Worm (Caenorhabditis elegans) whole organism, L1 larva: ENCODE results near the gene C11H1.5.

Source experiments
- blmp-1 ChIP-seq: fragments of 150-350 bp; optimal IDR thresholded peaks from 2 replicates; lab custom pipeline; 2014; ENCODE audit warnings: missing biosample characterization, missing genetic modification characterization
- fkh-4 ChIP-seq: sonication (generic microtip); optimal IDR thresholded peaks from 2 replicates; lab custom pipeline; 2016; ENCODE audit warnings: missing compliant biosample characterization, missing genetic modification characterization, borderline replicate concordance
- jun-1 ChIP-seq: fragments of 150-350 bp; optimal IDR thresholded peaks from 2 replicates; lab custom pipeline; 2014; ENCODE audit warnings: missing biosample characterization, missing genetic modification reagents, missing genetic modification characterization
- lsy-2 ChIP-seq, 2 experiments: fragments of 150-350 bp; optimal IDR thresholded peaks; 2 replicates each; lab custom pipeline; 2014; ENCODE audit warnings: missing biosample characterization in 2 of 2, missing genetic modification characterization in 2 of 2
- mep-1 ChIP-seq: fragments of 150-350 bp; optimal IDR thresholded peaks from 2 replicates; lab custom pipeline; 2014; ENCODE audit warnings: missing biosample characterization, missing genetic modification characterization
- nhr-76 ChIP-seq: sonication (generic microtip); optimal IDR thresholded peaks from 2 replicates; lab custom pipeline; 2017; ENCODE audit warnings: missing biosample characterization, missing genetic modification characterization
- sup-37 ChIP-seq: fragments of 200-800 bp; sonication (Bioruptor generic); optimal IDR thresholded peaks from 2 replicates; lab custom pipeline; 2018; ENCODE audit warnings: mild to moderate bottlenecking, missing genetic modification characterization, missing compliant biosample characterization
- tbx-2 ChIP-seq: sonication (generic microtip); optimal IDR thresholded peaks from 2 replicates; lab custom pipeline; 2016; ENCODE audit warnings: missing genetic modification characterization, missing compliant biosample characterization
- unc-130 ChIP-seq: fragments of 150-350 bp; optimal IDR thresholded peaks from 2 replicates; lab custom pipeline; 2017; ENCODE audit warnings: missing biosample characterization, missing genetic modification characterization, inconsistent platforms
- zag-1 ChIP-seq: fragments of 150-350 bp; optimal IDR thresholded peaks from 2 replicates; lab custom pipeline; 2014; ENCODE audit warnings: missing biosample characterization, missing genetic modification characterization

- TF ChIP-seq sup-37 (no peak), tbx-2 (tag; lab: Kevin White, UChicago) (no peak), nhr-76 (tag; lab: Kevin White, UChicago) (no peak), blmp-1 (tag; lab: Kevin White, UChicago) (no peak), fkh-4 (tag; lab: Kevin White, UChicago) (no peak), lsy-2 (tag; optimal IDR thresholded peaks at IDR 0.05; lab: Kevin White, UChicago) (no peak), mep-1 (tag; lab: Kevin White, UChicago) (no peak), zag-1 (no peak), jun-1 (tag; lab: Kevin White, UChicago) (no peak), unc-130 (no peak)
Measured at ce11 chrX:14255031-14255430, 47.9 kb downstream of the C11H1.5 start, which contains the start of gene E02H4.5.
